Fruit fly (Drosophila melanogaster): ENCODE data around the gene CG7377.

dm6 chr3L:11553672-11554068 is 35.8 kb upstream of the CG7377 start:
- TF ChIP-seq Sox14 (GFP tag; optimal IDR thresholded peaks at IDR 0.05) (no peak), Eip75B (GFP tag; optimal IDR thresholded peaks at IDR 0.05) (no peak)
